Fruit fly (Drosophila melanogaster) Kc167 (cell line): ENCODE results near the gene CG8534.

Experiments
- Myc ChIP-seq: fragments of >200 bp; optimal IDR thresholded peaks from 2 replicates; lab custom pipeline; 2017; ENCODE audit warnings: missing external identifiers
- Sin3A ChIP-seq: fragments of >200 bp; optimal IDR thresholded peaks from 2 replicates; lab custom pipeline; 2018; ENCODE audit warnings: missing external identifiers
- psq ChIP-seq: fragments of >200 bp; optimal IDR thresholded peaks from 2 replicates; lab custom pipeline; 2017; ENCODE audit warnings: missing external identifiers

DNA sequence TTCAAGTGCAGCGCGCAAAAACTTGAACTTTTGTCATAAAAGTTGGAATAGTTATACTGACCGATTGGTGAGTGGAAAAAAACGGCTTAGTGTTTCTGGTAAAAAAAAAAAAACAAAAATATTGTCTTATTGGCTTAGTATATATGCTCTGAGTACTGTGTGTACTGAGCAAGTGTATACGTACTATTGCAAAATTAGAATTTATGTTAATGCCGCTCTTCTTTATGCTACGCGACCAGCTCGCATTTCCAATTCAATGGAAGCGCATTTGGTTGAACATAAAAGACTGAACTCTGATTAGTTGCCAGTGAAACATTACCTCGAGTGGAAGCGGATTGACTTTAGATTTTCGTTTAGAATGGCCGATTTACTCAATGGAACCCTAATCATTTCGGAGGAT lies at the start of gene CG8534:
- TF ChIP-seq Sin3A (lab: Kevin White, UChicago) (no peak), psq (no peak), Myc (no peak)
